Fruit fly (Drosophila melanogaster) Kc167 (cell line): ENCODE data around the gene mamo.

Experiments used
- Myc ChIP-seq: fragments of >200 bp; optimal IDR thresholded peaks from 2 replicates; lab custom pipeline; 2017; ENCODE audit warnings: missing external identifiers
- Sin3A ChIP-seq: fragments of >200 bp; optimal IDR thresholded peaks from 2 replicates; lab custom pipeline; 2018; ENCODE audit warnings: missing external identifiers
- h ChIP-seq: fragments of >200 bp; optimal IDR thresholded peaks from 3 replicates; lab custom pipeline; 2018; ENCODE audit warnings: missing external identifiers
- insv ChIP-seq: fragments of >200 bp; optimal IDR thresholded peaks from 3 replicates; lab custom pipeline; 2018; ENCODE audit warnings: missing external identifiers
- psq ChIP-seq: fragments of >200 bp; optimal IDR thresholded peaks from 2 replicates; lab custom pipeline; 2017; ENCODE audit warnings: missing external identifiers
- ttk ChIP-seq: sonication (Bioruptor generic); optimal IDR thresholded peaks from 2 replicates; lab custom pipeline; 2017; ENCODE audit warnings: missing external identifiers

The mamo gene

dm6 chrX:13838892-13839291 lies 151.4 kb downstream of the mamo start:
- TF ChIP-seq psq (lab: Kevin White, UChicago) (no peak), ttk (lab: Kevin White, UChicago) (no peak)

dm6 chrX:13838255-13838654 lies 152.1 kb downstream of the mamo start:
- TF ChIP-seq psq (lab: Kevin White, UChicago) = no peak
- TF ChIP-seq Myc (lab: Kevin White, UChicago) = no peak
- TF ChIP-seq Sin3A (lab: Kevin White, UChicago) = no peak

- TF ChIP-seq Myc (lab: Kevin White, UChicago) = no peak
- no peak for TF ChIP-seq Sin3A (lab: Kevin White, UChicago)
- TF ChIP-seq insv = no peak
- TF ChIP-seq psq (lab: Kevin White, UChicago) = no peak
These were observed 160.3 kb downstream of the mamo start, which contains the start of gene jub for dm6 chrX:13830029-13830428. TSS of gene jub (minus strand) at chrX:13830317.

dm6 chrX:13828870-13829269 lies 161.5 kb downstream of the mamo start:
- TF ChIP-seq h (lab: Kevin White, UChicago) (no peak), ttk (lab: Kevin White, UChicago) (peak; percentile 91)

dm6 chrX:13822753-13823152 lies 167.6 kb downstream of the mamo start, which contains the start of gene Nup93-1:
TSS of gene Nup93-1 (plus strand) at chrX:13822826.
- no peak for TF ChIP-seq h (lab: Kevin White, UChicago)
- TF ChIP-seq Sin3A (lab: Kevin White, UChicago) = no peak
- TF ChIP-seq psq (lab: Kevin White, UChicago) = no peak
- TF ChIP-seq ttk (lab: Kevin White, UChicago) = no peak
- no peak for TF ChIP-seq Myc (lab: Kevin White, UChicago)
- no peak for TF ChIP-seq insv

- TF ChIP-seq h (lab: Kevin White, UChicago) (no peak), Myc (lab: Kevin White, UChicago) (no peak), insv (no peak)
These were observed 168.4 kb downstream of the mamo start, which contains the start of gene Clic for dm6 chrX:13821775-13822493. TSS of gene Clic (minus strand) at chrX:13822307.

- no peak for TF ChIP-seq ttk (lab: Kevin White, UChicago)
- TF ChIP-seq Myc (lab: Kevin White, UChicago) = no peak
- TF ChIP-seq Sin3A (lab: Kevin White, UChicago) = no peak
- no peak for TF ChIP-seq insv
- no peak for TF ChIP-seq h (lab: Kevin White, UChicago)
- TF ChIP-seq psq (lab: Kevin White, UChicago) = no peak
These were observed 169.1 kb downstream of the mamo start for dm6 chrX:13821039-13821774.

- TF ChIP-seq insv (no peak), Myc (lab: Kevin White, UChicago) (no peak), Sin3A (lab: Kevin White, UChicago) (no peak), psq (lab: Kevin White, UChicago) (no peak), ttk (lab: Kevin White, UChicago) (no peak), h (lab: Kevin White, UChicago) (no peak)
These were observed 169.9 kb downstream of the mamo start for dm6 chrX:13820310-13821038.

- TF ChIP-seq insv = no peak
- TF ChIP-seq ttk (lab: Kevin White, UChicago) = no peak
- TF ChIP-seq Myc (lab: Kevin White, UChicago) = no peak
- TF ChIP-seq psq (lab: Kevin White, UChicago) = no peak
- TF ChIP-seq h (lab: Kevin White, UChicago) = no peak
- TF ChIP-seq Sin3A (lab: Kevin White, UChicago) = no peak
These were observed 170.6 kb downstream of the mamo start for dm6 chrX:13819682-13820081.

dm6 chrX:13818841-13819240 lies 171.5 kb downstream of the mamo start:
- TF ChIP-seq ttk (lab: Kevin White, UChicago) = no peak
- no peak for TF ChIP-seq h (lab: Kevin White, UChicago)
- no peak for TF ChIP-seq Sin3A (lab: Kevin White, UChicago)
- TF ChIP-seq Myc (lab: Kevin White, UChicago) = no peak
- TF ChIP-seq insv = no peak
- no peak for TF ChIP-seq psq (lab: Kevin White, UChicago)

- no peak for TF ChIP-seq Sin3A (lab: Kevin White, UChicago)
- TF ChIP-seq insv = no peak
- TF ChIP-seq h (lab: Kevin White, UChicago) = no peak
- no peak for TF ChIP-seq ttk (lab: Kevin White, UChicago)
- no peak for TF ChIP-seq psq (lab: Kevin White, UChicago)
- TF ChIP-seq Myc (lab: Kevin White, UChicago) = no peak
These were observed 172.2 kb downstream of the mamo start for dm6 chrX:13818172-13818472.
